Worm (Caenorhabditis elegans) whole organism, L2 larva: ENCODE measurements around the gene tbx-9.

Experiments used
- C34F6.9 ChIP-seq: fragments of 150-350 bp; optimal IDR thresholded peaks from 2 replicates; lab custom pipeline; 2014; ENCODE audit warnings: missing biosample characterization, missing genetic modification characterization
- F13H6.1 ChIP-seq: sonication (generic microtip); optimal IDR thresholded peaks from 2 replicates; lab custom pipeline; 2016; ENCODE audit warnings: missing genetic modification characterization, missing compliant biosample characterization
- R02D3.7 ChIP-seq: fragments of 150-350 bp; optimal IDR thresholded peaks from 2 replicates; lab custom pipeline; 2014; ENCODE audit warnings: missing biosample characterization, missing genetic modification characterization
- ZK546.5 ChIP-seq: sonication (generic microtip); optimal IDR thresholded peaks from 2 replicates; lab custom pipeline; 2017; ENCODE audit warnings: missing biosample characterization, missing genetic modification characterization
- alr-1 ChIP-seq: fragments of 150-350 bp; optimal IDR thresholded peaks from 2 replicates; lab custom pipeline; 2014; ENCODE audit warnings: missing biosample characterization, missing genetic modification characterization
- ama-1 ChIP-seq: fragments of 150-350 bp; optimal IDR thresholded peaks from 2 replicates; lab custom pipeline; 2018; ENCODE audit warnings: inconsistent platforms
- ceh-16 ChIP-seq: fragments of 150-350 bp; optimal IDR thresholded peaks from 2 replicates; lab custom pipeline; 2014; ENCODE audit warnings: missing biosample characterization, missing genetic modification characterization
- ceh-82 ChIP-seq: fragments of 150-350 bp; optimal IDR thresholded peaks from 2 replicates; lab custom pipeline; 2014; ENCODE audit warnings: missing biosample characterization, missing genetic modification characterization
- dmd-4 ChIP-seq: sonication (generic microtip); optimal IDR thresholded peaks from 2 replicates; lab custom pipeline; 2017; ENCODE audit warnings: missing biosample characterization, missing genetic modification characterization
- egl-27 ChIP-seq: sonication (generic microtip); optimal IDR thresholded peaks from 3 replicates; lab custom pipeline; 2017; ENCODE audit warnings: missing biosample characterization, missing genetic modification reagents, missing genetic modification characterization
- elt-1 ChIP-seq: fragments of 150-350 bp; optimal IDR thresholded peaks from 2 replicates; lab custom pipeline; 2014; ENCODE audit warnings: missing biosample characterization, missing genetic modification characterization
- elt-3 ChIP-seq: sonication (generic microtip); optimal IDR thresholded peaks from 2 replicates; lab custom pipeline; 2017; ENCODE audit warnings: missing biosample characterization, missing genetic modification characterization
- fos-1 ChIP-seq: fragments of 150-350 bp; optimal IDR thresholded peaks from 2 replicates; lab custom pipeline; 2014; ENCODE audit warnings: missing biosample characterization, missing genetic modification characterization
- gmeb-1 ChIP-seq: fragments of 150-350 bp; optimal IDR thresholded peaks from 2 replicates; lab custom pipeline; 2014; ENCODE audit warnings: missing biosample characterization, missing genetic modification characterization
- lin-11 ChIP-seq: fragments of 150-350 bp; sonication (generic microtip); optimal IDR thresholded peaks from 2 replicates; lab custom pipeline; 2014; ENCODE audit warnings: missing biosample characterization, missing genetic modification characterization, inconsistent platforms, mixed read lengths
- lin-13 ChIP-seq: fragments of 150-350 bp; optimal IDR thresholded peaks from 2 replicates; lab custom pipeline; 2014; ENCODE audit warnings: missing biosample characterization, missing genetic modification reagents, missing genetic modification characterization
- lin-39 ChIP-seq: fragments of 150-350 bp; optimal IDR thresholded peaks from 2 replicates; lab custom pipeline; 2014; ENCODE audit warnings: missing biosample characterization, missing genetic modification reagents, missing genetic modification characterization
- lsy-2 ChIP-seq, 2 experiments: fragments of 150-350 bp in 1 of 2; sonication (generic microtip) in 1 of 2; optimal IDR thresholded peaks; 2 replicates each; lab custom pipeline; 2014 to 2017; ENCODE audit warnings: missing biosample characterization in 2 of 2, missing genetic modification characterization in 2 of 2
- mab-5 ChIP-seq: fragments of 150-350 bp; optimal IDR thresholded peaks from 2 replicates; lab custom pipeline; 2014; ENCODE audit warnings: missing biosample characterization, missing genetic modification characterization
- nhr-10 ChIP-seq: sonication (generic microtip); optimal IDR thresholded peaks from 2 replicates; lab custom pipeline; 2017; ENCODE audit warnings: missing biosample characterization, missing genetic modification characterization
- nhr-11 ChIP-seq: fragments of 150-350 bp; optimal IDR thresholded peaks from 2 replicates; lab custom pipeline; 2014; ENCODE audit warnings: missing biosample characterization, missing genetic modification characterization
- nhr-12 ChIP-seq: fragments of 150-350 bp; optimal IDR thresholded peaks from 2 replicates; lab custom pipeline; 2014; ENCODE audit warnings: missing biosample characterization, missing genetic modification characterization
- nhr-237 ChIP-seq: fragments of 150-350 bp; optimal IDR thresholded peaks from 2 replicates; lab custom pipeline; 2014; ENCODE audit warnings: missing biosample characterization, missing genetic modification characterization
- nhr-25 ChIP-seq: fragments of 150-350 bp; sonication (generic microtip); optimal IDR thresholded peaks from 3 replicates; lab custom pipeline; 2014; ENCODE audit warnings: missing biosample characterization, missing genetic modification characterization
- nhr-6 ChIP-seq: fragments of 150-350 bp; optimal IDR thresholded peaks from 2 replicates; lab custom pipeline; 2014; ENCODE audit warnings: missing biosample characterization, missing genetic modification characterization
- nhr-77 ChIP-seq: fragments of 150-350 bp; optimal IDR thresholded peaks from 2 replicates; lab custom pipeline; 2014; ENCODE audit warnings: missing biosample characterization, missing genetic modification characterization
- peb-1 ChIP-seq: fragments of 150-350 bp; optimal IDR thresholded peaks from 2 replicates; lab custom pipeline; 2014; ENCODE audit warnings: missing biosample characterization, missing genetic modification characterization
- sem-4 ChIP-seq: fragments of 150-350 bp; optimal IDR thresholded peaks from 2 replicates; lab custom pipeline; 2014; ENCODE audit warnings: missing biosample characterization, missing genetic modification reagents, missing genetic modification characterization
- sma-9 ChIP-seq, 2 experiments: fragments of 150-350 bp in 1 of 2; sonication (generic microtip) in 1 of 2; optimal IDR thresholded peaks; 2 replicates each; lab custom pipeline; 2014 to 2016; ENCODE audit warnings: missing genetic modification characterization in 2 of 2, mild to moderate bottlenecking in 1 of 2, missing biosample characterization in 1 of 2, missing compliant biosample characterization in 1 of 2, missing genetic modification reagents in 1 of 2, moderate library complexity in 1 of 2
- snpc-4 ChIP-seq: fragments of 150-350 bp; optimal IDR thresholded peaks from 2 replicates; lab custom pipeline; 2014; ENCODE audit warnings: missing biosample characterization, missing genetic modification characterization
- unc-55 ChIP-seq: fragments of 150-350 bp; sonication (generic microtip); optimal IDR thresholded peaks from 3 replicates; lab custom pipeline; 2014; ENCODE audit warnings: missing biosample characterization, missing genetic modification reagents, missing genetic modification characterization
- unc-62 ChIP-seq: fragments of 150-350 bp; optimal IDR thresholded peaks from 2 replicates; lab custom pipeline; 2014; ENCODE audit warnings: missing biosample characterization, missing genetic modification reagents, missing genetic modification characterization
- zag-1 ChIP-seq: fragments of 150-350 bp; optimal IDR thresholded peaks from 2 replicates; lab custom pipeline; 2014; ENCODE audit warnings: missing biosample characterization, missing genetic modification characterization
- ztf-1 ChIP-seq: fragments of 200-800 bp; sonication (Bioruptor generic); conservative IDR thresholded peaks from 2 replicates; pipeline ENCODE4 v1.3.6; 2022; ENCODE audit warnings: missing genetic modification characterization, missing compliant biosample characterization
- ztf-11 ChIP-seq: sonication (generic microtip); optimal IDR thresholded peaks from 2 replicates; lab custom pipeline; 2017; ENCODE audit warnings: missing biosample characterization, missing genetic modification characterization
- ztf-4 ChIP-seq: fragments of 150-350 bp; optimal IDR thresholded peaks from 2 replicates; lab custom pipeline; 2014; ENCODE audit warnings: missing biosample characterization, missing genetic modification characterization

tbx-9 gene

ce11 chrIII:10341758-10342157, at the start of gene tbx-9:
Gene tbx-9, minus strand, starts transcription at chrIII:10341858.
- no peak for TF ChIP-seq nhr-25 (tag; lab: Kevin White, UChicago)
- TF ChIP-seq gmeb-1 (tag; lab: Kevin White, UChicago): no peak
- no peak for TF ChIP-seq unc-55 (GFP tag; lab: Kevin White, UChicago)
- TF ChIP-seq ztf-4: no peak
- no peak for TF ChIP-seq ZK546.5 (tag; lab: Kevin White, UChicago)
- no peak for TF ChIP-seq unc-62 (GFP tag; lab: Kevin White, UChicago)
- no peak for TF ChIP-seq R02D3.7 (tag; lab: Kevin White, UChicago)
- TF ChIP-seq nhr-10 (tag; lab: Kevin White, UChicago): no peak
- no peak for TF ChIP-seq mab-5 (tag; lab: Kevin White, UChicago)
- TF ChIP-seq peb-1 (tag; lab: Kevin White, UChicago): no peak
- no peak for TF ChIP-seq nhr-12 (tag; lab: Kevin White, UChicago)
- no peak for TF ChIP-seq snpc-4 (tag; lab: Kevin White, UChicago)
- TF ChIP-seq lsy-2 (tag; optimal IDR thresholded peaks at IDR 0.05; lab: Kevin White, UChicago): no peak
- no peak for TF ChIP-seq elt-1 (tag; lab: Kevin White, UChicago)
- TF ChIP-seq, all 48 proteins: peak for 0

- no peak for TF ChIP-seq ceh-16 (tag; lab: Kevin White, UChicago)
- TF ChIP-seq C34F6.9: no peak
- no peak for TF ChIP-seq ZK546.5 (tag; lab: Kevin White, UChicago)
- TF ChIP-seq nhr-11 (tag; lab: Kevin White, UChicago): no peak
- no peak for TF ChIP-seq ceh-82 (tag; lab: Kevin White, UChicago)
- no peak for TF ChIP-seq F13H6.1 (tag; lab: Kevin White, UChicago)
- TF ChIP-seq zag-1: no peak
- TF ChIP-seq dmd-4 (tag; lab: Kevin White, UChicago): no peak
These were observed 48.0 kb upstream of the tbx-9 start for ce11 chrIII:10389608-10390007.

- TF ChIP-seq ZK546.5 (tag; lab: Kevin White, UChicago) (no peak), nhr-12 (tag; lab: Kevin White, UChicago) (no peak), mab-5 (tag; lab: Kevin White, UChicago) (no peak), gmeb-1 (tag; lab: Kevin White, UChicago) (no peak), lin-13 (no peak), sma-9 (GFP tag; optimal IDR thresholded peaks at IDR 0.05; lab: Kevin White, UChicago) (no peak), sma-9 (tag; optimal IDR thresholded peaks at IDR 0.05; lab: Kevin White, UChicago) (no peak), ceh-82 (tag; lab: Kevin White, UChicago) (no peak), nhr-25 (tag; lab: Kevin White, UChicago) (no peak), nhr-6 (tag; lab: Kevin White, UChicago) (no peak), ceh-16 (tag; lab: Kevin White, UChicago) (no peak), nhr-11 (tag; lab: Kevin White, UChicago) (no peak), egl-27 (no peak), ztf-11 (tag; lab: Kevin White, UChicago) (no peak), nhr-77 (no peak), ama-1 (lab: Kevin White, UChicago) (no peak)
These were observed 44.8 kb upstream of the tbx-9 start, which contains the start of gene C38H2.3 for ce11 chrIII:10386476-10386875. Gene C38H2.3, minus strand, starts transcription at chrIII:10386576.

ce11 chrIII:10383804-10384203, 42.1 kb upstream of the tbx-9 start:
- TF ChIP-seq lin-13: no peak
- no peak for TF ChIP-seq lin-11
- TF ChIP-seq nhr-11 (tag; lab: Kevin White, UChicago): no peak
- TF ChIP-seq lin-39 (tag; lab: Kevin White, UChicago): no peak
- TF ChIP-seq elt-3 (tag; lab: Kevin White, UChicago): no peak
- no peak for TF ChIP-seq zag-1
- no peak for TF ChIP-seq nhr-12 (tag; lab: Kevin White, UChicago)
- TF ChIP-seq snpc-4 (tag; lab: Kevin White, UChicago): no peak
- TF ChIP-seq lsy-2 (tag; optimal IDR thresholded peaks at IDR 0.05; lab: Kevin White, UChicago): no peak
- no peak for TF ChIP-seq C34F6.9
- no peak for TF ChIP-seq alr-1
- no peak for TF ChIP-seq ztf-1
- no peak for TF ChIP-seq fos-1
- no peak for TF ChIP-seq sem-4 (tag; lab: Kevin White, UChicago)

ce11 chrIII:10381473-10381872, 39.8 kb upstream of the tbx-9 start, which contains the start of gene C38H2.2:
Gene C38H2.2, plus strand, starts transcription at chrIII:10381773.
- no peak for TF ChIP-seq nhr-237 (tag; lab: Kevin White, UChicago)
- no peak for TF ChIP-seq lin-11
- TF ChIP-seq F13H6.1 (tag; lab: Kevin White, UChicago): no peak
- no peak for TF ChIP-seq elt-3 (tag; lab: Kevin White, UChicago)
- no peak for TF ChIP-seq nhr-11 (tag; lab: Kevin White, UChicago)
